Fruit fly (Drosophila melanogaster): ENCODE results near the gene sim.

Gene sim

DNA sequence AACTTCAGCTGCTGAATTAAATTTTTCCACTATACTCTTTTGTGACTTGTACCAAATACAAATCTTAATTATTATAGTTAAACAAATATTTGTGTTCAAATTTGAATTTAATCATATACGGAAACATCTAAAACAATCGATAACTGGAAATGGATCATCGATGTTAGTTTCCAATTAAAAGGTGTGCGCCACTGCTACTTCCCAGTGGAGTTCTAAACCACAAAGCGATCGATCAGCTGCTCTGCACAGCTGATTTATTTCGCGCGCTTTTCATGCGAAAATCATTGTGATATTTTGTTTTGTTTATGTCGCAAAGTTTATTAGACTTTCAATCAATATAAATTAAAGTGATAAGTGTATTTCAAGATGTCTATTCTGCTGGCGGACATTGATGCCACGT is 30.8 kb downstream of the sim start, which contains the start of gene timeout:
Gene timeout (plus strand): TSS at position 257 of the 400 bp plus-strand sequence.
- TF ChIP-seq woc (GFP tag; optimal IDR thresholded peaks at IDR 0.05): no peak
- no peak for TF ChIP-seq brk (GFP tag; optimal IDR thresholded peaks at IDR 0.05)
- TF ChIP-seq N (GFP tag; optimal IDR thresholded peaks at IDR 0.05): no peak
- no peak for TF ChIP-seq Dfd (GFP tag; optimal IDR thresholded peaks at IDR 0.05)
- no peak for TF ChIP-seq Hr78 (GFP tag; optimal IDR thresholded peaks at IDR 0.05)
- TF ChIP-seq foxo (GFP tag; optimal IDR thresholded peaks at IDR 0.05): no peak
- TF ChIP-seq HLH106 (tag; optimal IDR thresholded peaks at IDR 0.05): no peak
- TF ChIP-seq ey (GFP tag; optimal IDR thresholded peaks at IDR 0.05): no peak
- no peak for TF ChIP-seq dmrt93B (GFP tag; optimal IDR thresholded peaks at IDR 0.05)
- TF ChIP-seq CrebA (GFP tag; optimal IDR thresholded peaks at IDR 0.05; ENCODE audit: borderline replicate concordance): no peak
- TF ChIP-seq psq (GFP tag; optimal IDR thresholded peaks at IDR 0.05): no peak
- no peak for TF ChIP-seq Jra (GFP tag; optimal IDR thresholded peaks at IDR 0.05)
- no peak for TF ChIP-seq usp (GFP tag; optimal IDR thresholded peaks at IDR 0.05)
- TF ChIP-seq tai (GFP tag; optimal IDR thresholded peaks at IDR 0.05): no peak
- TF ChIP-seq dsf (GFP tag; optimal IDR thresholded peaks at IDR 0.05; ENCODE audit: borderline replicate concordance): no peak

DNA sequence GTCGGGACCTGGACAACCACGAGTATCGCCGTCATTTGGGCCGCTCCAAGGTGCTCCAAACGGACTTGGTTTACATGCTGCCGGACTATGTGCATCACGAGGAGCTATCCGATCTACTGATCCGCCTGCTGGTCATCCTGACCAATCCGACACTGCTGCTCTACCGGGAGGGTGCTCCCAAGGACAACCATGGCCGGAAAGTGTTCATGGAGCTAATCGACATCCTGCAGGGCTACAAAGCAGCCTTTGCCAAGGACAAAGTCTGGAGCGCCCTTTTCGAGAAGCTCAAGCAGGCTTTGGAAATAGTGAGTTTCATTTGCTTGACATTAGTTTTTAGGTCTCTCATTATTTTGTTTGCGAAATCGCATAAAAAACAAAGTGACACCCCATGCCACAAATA is 31.4 kb downstream of the sim start, which contains the start of gene CG34308:
Gene CG34308 (plus strand): TSS at position 301 of the 400 bp plus-strand sequence.
- TF ChIP-seq Vsx2 (GFP tag; optimal IDR thresholded peaks at IDR 0.05; ENCODE audit: partially characterized antibody): no peak
- no peak for TF ChIP-seq tai (GFP tag; optimal IDR thresholded peaks at IDR 0.05)
- no peak for TF ChIP-seq woc (GFP tag; optimal IDR thresholded peaks at IDR 0.05)
- TF ChIP-seq Sp1 (GFP tag; optimal IDR thresholded peaks at IDR 0.05): no peak
- no peak for TF ChIP-seq HLH106 (tag; optimal IDR thresholded peaks at IDR 0.05)
- no peak for TF ChIP-seq pan (optimal IDR thresholded peaks at IDR 0.05)
- TF ChIP-seq h (GFP tag; optimal IDR thresholded peaks at IDR 0.05): no peak
- no peak for TF ChIP-seq Dif (GFP tag; optimal IDR thresholded peaks at IDR 0.05; ENCODE audit: partially characterized antibody)
- no peak for TF ChIP-seq Hr83 (GFP tag; optimal IDR thresholded peaks at IDR 0.05; ENCODE audit: poor library complexity, severe bottlenecking)
- TF ChIP-seq br (GFP tag; optimal IDR thresholded peaks at IDR 0.05): no peak
- no peak for TF ChIP-seq sage (GFP tag; optimal IDR thresholded peaks at IDR 0.05)
- no peak for TF ChIP-seq N (GFP tag; optimal IDR thresholded peaks at IDR 0.05)
- no peak for TF ChIP-seq usp (GFP tag; optimal IDR thresholded peaks at IDR 0.05)
- TF ChIP-seq dsf (GFP tag; optimal IDR thresholded peaks at IDR 0.05; ENCODE audit: borderline replicate concordance): no peak
- no peak for TF ChIP-seq Myc (optimal IDR thresholded peaks at IDR 0.05)
- no peak for TF ChIP-seq Dfd (GFP tag; optimal IDR thresholded peaks at IDR 0.05)

DNA sequence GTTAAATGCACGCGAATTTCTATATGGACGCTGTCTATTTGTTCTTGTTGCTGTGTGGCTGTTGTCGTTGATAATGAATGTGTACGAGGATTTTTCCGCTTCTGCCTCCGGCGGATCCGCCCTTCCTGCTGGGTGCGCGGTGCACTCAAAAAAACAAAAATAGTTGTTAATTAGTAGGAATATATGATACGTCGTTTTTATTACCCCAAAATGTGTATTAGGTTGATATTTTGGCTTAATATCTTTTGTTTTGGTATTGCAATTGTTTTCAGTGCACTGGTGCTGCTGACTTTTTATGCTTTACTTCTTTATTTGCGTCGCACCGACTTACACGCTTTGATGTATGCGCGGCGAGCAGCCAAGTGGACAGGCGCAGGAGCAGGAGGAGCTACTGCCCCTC is 34.1 kb downstream of the sim start:
- TF ChIP-seq Sp1 (GFP tag; optimal IDR thresholded peaks at IDR 0.05) (no peak), dmrt93B (GFP tag; optimal IDR thresholded peaks at IDR 0.05) (no peak), CrebA (GFP tag; optimal IDR thresholded peaks at IDR 0.05; ENCODE audit: borderline replicate concordance) (no peak), woc (GFP tag; optimal IDR thresholded peaks at IDR 0.05) (no peak), Rel (GFP tag; optimal IDR thresholded peaks at IDR 0.05) (no peak), Rel (tag; optimal IDR thresholded peaks at IDR 0.05) (no peak), Vsx2 (GFP tag; optimal IDR thresholded peaks at IDR 0.05; ENCODE audit: partially characterized antibody) (no peak), foxo (GFP tag; optimal IDR thresholded peaks at IDR 0.05) (no peak)

DNA sequence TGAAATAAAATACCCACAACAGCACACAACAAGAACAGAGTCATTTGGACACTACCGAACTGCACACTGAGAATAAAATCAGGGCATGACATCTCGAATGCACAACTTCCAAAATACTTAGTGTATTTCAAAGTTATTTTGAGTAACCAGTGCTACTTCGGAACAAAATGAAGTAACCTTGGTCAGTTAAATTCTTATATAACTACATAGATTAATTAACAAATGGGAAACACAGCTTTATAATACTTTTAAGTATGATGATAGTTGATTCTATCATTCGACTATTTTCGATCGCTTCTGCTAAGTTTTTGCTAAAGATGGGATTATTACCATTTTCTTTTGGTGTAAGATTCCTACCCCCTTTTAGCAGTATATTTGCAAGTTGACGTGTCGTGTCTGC is 60.2 kb downstream of the sim start:
- TF ChIP-seq h (GFP tag; optimal IDR thresholded peaks at IDR 0.05) (no peak), OdsH (GFP tag; optimal IDR thresholded peaks at IDR 0.05) (no peak), foxo (GFP tag; optimal IDR thresholded peaks at IDR 0.05) (no peak), usp (GFP tag; optimal IDR thresholded peaks at IDR 0.05) (no peak), sage (GFP tag; optimal IDR thresholded peaks at IDR 0.05) (no peak), tai (GFP tag; optimal IDR thresholded peaks at IDR 0.05) (no peak), ey (GFP tag; optimal IDR thresholded peaks at IDR 0.05) (no peak), GATAd (GFP tag; optimal IDR thresholded peaks at IDR 0.05) (no peak), Sp1 (GFP tag; optimal IDR thresholded peaks at IDR 0.05) (no peak), HLH106 (tag; optimal IDR thresholded peaks at IDR 0.05) (no peak), N (GFP tag; optimal IDR thresholded peaks at IDR 0.05) (no peak), Rel (GFP tag; optimal IDR thresholded peaks at IDR 0.05) (no peak), Rel (tag; optimal IDR thresholded peaks at IDR 0.05) (no peak), Dif (GFP tag; optimal IDR thresholded peaks at IDR 0.05; ENCODE audit: partially characterized antibody) (no peak)

All from whole organism, wandering third instar larva.